Fruit fly (Drosophila melanogaster): ENCODE results near the gene Set8.

The Set8 gene

DNA sequence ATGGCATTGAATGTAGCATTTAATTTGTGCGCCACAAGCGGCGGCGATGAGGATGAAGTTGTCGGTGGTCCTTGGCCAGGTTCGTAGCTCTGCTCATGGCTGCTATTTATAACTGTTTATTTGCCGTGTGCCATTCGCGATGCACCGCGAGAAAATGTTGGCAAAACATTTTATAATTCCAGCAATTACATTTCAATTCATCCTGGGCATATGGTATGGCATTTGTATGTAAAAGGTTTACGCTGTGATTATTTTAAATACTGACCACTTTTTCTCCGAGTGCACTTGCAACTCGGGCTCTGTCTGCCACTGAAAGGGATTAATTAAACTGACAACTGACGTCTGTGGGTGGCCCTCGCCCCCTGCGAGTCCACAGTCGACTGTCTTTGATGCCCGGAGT lies 40.8 kb downstream of the Set8 start (continued):
- no peak for TF ChIP-seq dm (GFP tag; optimal IDR thresholded peaks at IDR 0.05)
- TF ChIP-seq CG13424 (tag; optimal IDR thresholded peaks at IDR 0.05) = peak; percentile 5
- peak; percentile 42 for TF ChIP-seq CG9932 (GFP tag; IDR thresholded peaks at IDR 0.05)
- TF ChIP-seq CG1602 (GFP tag; optimal IDR thresholded peaks at IDR 0.05) = no peak
- no peak for TF ChIP-seq crol (GFP tag; IDR thresholded peaks at IDR 0.05)
- TF ChIP-seq CG30403 (GFP tag; optimal IDR thresholded peaks at IDR 0.05) = peak; percentile 35
- TF ChIP-seq Nf-YC (tag; optimal IDR thresholded peaks at IDR 0.05) = no peak
- TF ChIP-seq jigr1 (GFP tag; IDR thresholded peaks at IDR 0.05) = no peak
- TF ChIP-seq pho (GFP tag; optimal IDR thresholded peaks at IDR 0.05) = no peak
- TF ChIP-seq CG2202 (tag; optimal IDR thresholded peaks at IDR 0.05) = no peak
- peak; percentile 62; the same call in 1 of the 3 replicates for TF ChIP-seq Dbx (GFP tag; IDR thresholded peaks at IDR 0.05)
- no peak for TF ChIP-seq Eip74EF (GFP tag; optimal IDR thresholded peaks at IDR 0.05)

DNA sequence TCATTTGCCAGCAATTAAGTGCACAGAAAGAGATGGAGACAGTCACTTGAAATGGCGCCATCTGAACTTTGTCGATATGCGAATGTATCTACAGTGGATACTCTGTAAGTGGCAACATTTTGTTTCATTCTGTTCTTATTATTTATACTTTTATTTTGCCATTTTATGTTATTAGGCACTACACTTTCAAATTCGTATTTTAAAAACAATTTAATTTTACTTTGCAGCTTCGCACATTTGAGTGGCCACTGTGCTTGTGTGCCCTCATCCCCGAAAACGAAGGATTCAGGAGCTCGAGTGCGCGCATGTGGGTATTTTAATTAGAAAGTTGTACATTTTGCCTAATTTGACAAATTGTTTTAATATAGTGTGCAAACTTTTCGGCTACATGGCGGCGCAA lies 41.6 kb downstream of the Set8 start:
- TF ChIP-seq lilli (GFP tag; optimal IDR thresholded peaks at IDR 0.05) (peak; percentile 38), gce (GFP tag; IDR thresholded peaks at IDR 0.05) (no peak), sens-2 (GFP tag; IDR thresholded peaks at IDR 0.05) (0 out of 2 replicates have a peak, but pooled peaks have one; percentile 36), ato (GFP tag; IDR thresholded peaks at IDR 0.05; ENCODE audit: partially characterized antibody) (no peak), CG8281 (tag; optimal IDR thresholded peaks at IDR 0.05) (no peak), CG14860 (GFP tag; IDR thresholded peaks at IDR 0.05; ENCODE audit: partially characterized antibody) (no peak), tll (GFP tag; optimal IDR thresholded peaks at IDR 0.05) (no peak), Dfd (GFP tag; optimal IDR thresholded peaks at IDR 0.05) (no peak), otp (GFP tag; IDR thresholded peaks at IDR 0.05) (peak; percentile 21; the same call in 1 of the 3 replicates), Chrac-16 (GFP tag; optimal IDR thresholded peaks at IDR 0.05) (peak; percentile 45), CG3995 (GFP tag; optimal IDR thresholded peaks at IDR 0.05) (no peak), dati (GFP tag; IDR thresholded peaks at IDR 0.05) (no peak), trem (tag; optimal IDR thresholded peaks at IDR 0.05) (no peak), CG13424 (tag; optimal IDR thresholded peaks at IDR 0.05) (peak; percentile 51), Atf6 (GFP tag; IDR thresholded peaks at IDR 0.05) (peak; percentile 11; the same call in 1 of the 2 replicates), Dip2 (GFP tag; IDR thresholded peaks at IDR 0.05) (no peak), HLH54F (GFP tag; optimal IDR thresholded peaks at IDR 0.05) (no peak), CG11504 (tag; optimal IDR thresholded peaks at IDR 0.05) (peak; percentile 64), sna (GFP tag; IDR thresholded peaks at IDR 0.05; ENCODE audit: partially characterized antibody) (no peak), pfk (GFP tag; optimal IDR thresholded peaks at IDR 0.05) (no peak), insv (GFP tag; optimal IDR thresholded peaks at IDR 0.05) (no peak), pita (GFP tag; optimal IDR thresholded peaks at IDR 0.05) (no peak), CG13894 (tag; optimal IDR thresholded peaks at IDR 0.05) (peak; percentile 20), sd (tag; optimal IDR thresholded peaks at IDR 0.05) (no peak), TFAM (GFP tag; optimal IDR thresholded peaks at IDR 0.05) (no peak), wek (GFP tag; optimal IDR thresholded peaks at IDR 0.05) (no peak), pan (optimal IDR thresholded peaks at IDR 0.05) (no peak), pan (GFP tag; optimal IDR thresholded peaks at IDR 0.05 in 1 of 2, IDR thresholded peaks at IDR 0.05 in 1 of 2) (peak in 1 of 2 experiments; percentile 67), CG1233 (GFP tag; optimal IDR thresholded peaks at IDR 0.05) (peak; percentile 34), CG10321 (GFP tag; IDR thresholded peaks at IDR 0.05) (no peak), slbo (GFP tag; IDR thresholded peaks at IDR 0.05) (peak; percentile 51), en (GFP tag; optimal IDR thresholded peaks at IDR 0.05) (no peak), Deaf1 (tag; optimal IDR thresholded peaks at IDR 0.05) (no peak), dimm (GFP tag; IDR thresholded peaks at IDR 0.05) (no peak), oc (tag; optimal IDR thresholded peaks at IDR 0.05) (no peak), CG10431 (GFP tag; optimal IDR thresholded peaks at IDR 0.05) (no peak), CG2129 (GFP tag; IDR thresholded peaks at IDR 0.05; ENCODE audit: partially characterized antibody) (no peak), Hr51 (GFP tag; optimal IDR thresholded peaks at IDR 0.05) (peak in 1 of 2 experiments; percentile 43), dysf (GFP tag; IDR thresholded peaks at IDR 0.05) (no peak)

Measured in whole organism, embryonic.